Fruit fly (Drosophila melanogaster): ENCODE data around the gene CG5989.

CG5989 gene

dm6 chr3L:8600752-8601433 lies 3.1 kb downstream of the CG5989 start, which contains the start of the genes Nelf-E and RpL14 (continued):
- TF ChIP-seq Hey (tag; optimal IDR thresholded peaks at IDR 0.05) (peak; percentile 94), Ssrp (tag; optimal IDR thresholded peaks at IDR 0.05) (peak; percentile 69), shn (GFP tag; optimal IDR thresholded peaks at IDR 0.05) (peak; percentile 97), gfzf (GFP tag; optimal IDR thresholded peaks at IDR 0.05) (peak; percentile 98), CG8281 (tag; optimal IDR thresholded peaks at IDR 0.05) (peak; percentile 72), hb (GFP tag; IDR thresholded peaks at IDR 0.05; ENCODE audit: partially characterized antibody) (no peak), Atf6 (GFP tag; IDR thresholded peaks at IDR 0.05) (peak; percentile 92), CG32767 (GFP tag; IDR thresholded peaks at IDR 0.05) (peak; percentile 73; the same call in 1 of the 2 replicates), ATbp (GFP tag; optimal IDR thresholded peaks at IDR 0.05) (peak; percentile 94), croc (GFP tag; conservative IDR thresholded peaks at IDR 0.05) (peak; percentile 79), B-H1 (GFP tag; IDR thresholded peaks at IDR 0.05) (peak; percentile 81), HLH4C (GFP tag; IDR thresholded peaks at IDR 0.05; ENCODE audit: partially characterized antibody) (peak; percentile 65), psq (GFP tag; optimal IDR thresholded peaks at IDR 0.05) (peak; percentile 81), kah (GFP tag; optimal IDR thresholded peaks at IDR 0.05) (peak; percentile 92), Nf-YB (GFP tag; optimal IDR thresholded peaks at IDR 0.05) (peak; percentile 84), CG15269 (tag; optimal IDR thresholded peaks at IDR 0.05) (peak; percentile 89), NK7.1 (GFP tag; optimal IDR thresholded peaks at IDR 0.05) (peak; percentile 96), lbe (GFP tag; optimal IDR thresholded peaks at IDR 0.05) (peak; percentile 90), CG7556 (GFP tag; optimal IDR thresholded peaks at IDR 0.05) (peak; percentile 89), ind (GFP tag; optimal IDR thresholded peaks at IDR 0.05) (peak; percentile 84), peb (GFP tag; IDR thresholded peaks at IDR 0.05) (peak; percentile 76; the same call in 1 of the 2 replicates), CG8765 (GFP tag; IDR thresholded peaks at IDR 0.05) (peak; percentile 76), Pdp1 (GFP tag; optimal IDR thresholded peaks at IDR 0.05) (peak; percentile 86 to 93), zfh2 (GFP tag; optimal IDR thresholded peaks at IDR 0.05) (peak; percentile 94), Scr (GFP tag; IDR thresholded peaks at IDR 0.05; ENCODE audit: partially characterized antibody) (peak; percentile 53), sna (GFP tag; IDR thresholded peaks at IDR 0.05; ENCODE audit: partially characterized antibody) (peak; percentile 31; the same call in 1 of the 2 replicates), cad (GFP tag; optimal IDR thresholded peaks at IDR 0.05) (no peak), Dad (GFP tag; optimal IDR thresholded peaks at IDR 0.05) (peak; percentile 98), CG6813 (GFP tag; optimal IDR thresholded peaks at IDR 0.05) (peak; percentile 98), vnd (GFP tag; IDR thresholded peaks at IDR 0.05; ENCODE audit: partially characterized antibody) (peak; percentile 35; the same call in 1 of the 3 replicates), MTF-1 (GFP tag; optimal IDR thresholded peaks at IDR 0.05; ENCODE audit: borderline replicate concordance) (peak; percentile 98), CG10565 (GFP tag; optimal IDR thresholded peaks at IDR 0.05) (peak; percentile 70), CG4820 (GFP tag; optimal IDR thresholded peaks at IDR 0.05) (peak; percentile 87), Hr78 (GFP tag; optimal IDR thresholded peaks at IDR 0.05) (no peak), Six4 (GFP tag; optimal IDR thresholded peaks at IDR 0.05) (peak; percentile 86), CG4404 (GFP tag; IDR thresholded peaks at IDR 0.05) (peak; percentile 73), HLH54F (GFP tag; optimal IDR thresholded peaks at IDR 0.05) (peak; percentile 96), sd (tag; optimal IDR thresholded peaks at IDR 0.05) (no peak), CG31441 (GFP tag; IDR thresholded peaks at IDR 0.05) (peak; percentile 94), CG9727 (GFP tag; optimal IDR thresholded peaks at IDR 0.05) (peak; percentile 97), CG4617 (GFP tag; optimal IDR thresholded peaks at IDR 0.05; ENCODE audit: borderline replicate concordance) (peak; percentile 95), CG10209 (GFP tag; optimal IDR thresholded peaks at IDR 0.05) (peak; percentile 96), CG3995 (GFP tag; optimal IDR thresholded peaks at IDR 0.05) (peak; percentile 82), corto (GFP tag; optimal IDR thresholded peaks at IDR 0.05) (peak; percentile 8), chm (GFP tag; IDR thresholded peaks at IDR 0.05) (peak; percentile 96), CG17328 (GFP tag; IDR thresholded peaks at IDR 0.05) (peak; percentile 97), CG14667 (GFP tag; IDR thresholded peaks at IDR 0.05) (peak; percentile 81), Elba2 (GFP tag; optimal IDR thresholded peaks at IDR 0.05) (no peak)
